Fruit fly (Drosophila melanogaster) whole organism, embryonic: Measurements from ENCODE around the gene CG12016.
A peak's percentile ranks its signal among the peaks of the same experiment; 100 is the strongest.

Experiments
- Blimp-1 ChIP-seq: fragments of 200-800 bp; sonication (Bioruptor generic); optimal IDR thresholded peaks from 3 replicates; lab custom pipeline; 2018; ENCODE audit warnings: missing biosample characterization, missing genetic modification characterization, mild to moderate bottlenecking, moderate library complexity, missing genetic modification reagents
- CG1233 ChIP-seq: fragments of 200-800 bp; sonication (Bioruptor generic); optimal IDR thresholded peaks from 4 replicates; lab custom pipeline; 2018; ENCODE audit warnings: missing biosample characterization, mild to moderate bottlenecking, missing genetic modification characterization
- CG13296 ChIP-seq: fragments of 200-800 bp; sonication (Bioruptor generic); optimal IDR thresholded peaks from 3 replicates; lab custom pipeline; 2018; ENCODE audit warnings: missing biosample characterization, mild to moderate bottlenecking, missing genetic modification characterization
- CG13424 ChIP-seq: fragments of 200-800 bp; sonication (Bioruptor generic); optimal IDR thresholded peaks from 2 replicates; lab custom pipeline; 2019; ENCODE audit warnings: missing biosample characterization, mild to moderate bottlenecking, missing genetic modification characterization, moderate library complexity
- CG17359 ChIP-seq: fragments of 200-800 bp; sonication (Bioruptor generic); optimal IDR thresholded peaks from 3 replicates; lab custom pipeline; 2018; ENCODE audit warnings: missing biosample characterization, mild to moderate bottlenecking, missing genetic modification characterization, moderate library complexity
- CG17385 ChIP-seq: fragments of 200-800 bp; sonication (Bioruptor generic); optimal IDR thresholded peaks from 3 replicates; lab custom pipeline; 2018; ENCODE audit warnings: missing biosample characterization, mild to moderate bottlenecking, missing genetic modification characterization
- CG18599 ChIP-seq: fragments of 200-800 bp; sonication (Bioruptor generic); optimal IDR thresholded peaks from 3 replicates; lab custom pipeline; 2017; ENCODE audit warnings: missing biosample characterization, missing genetic modification characterization, mild to moderate bottlenecking, moderate library complexity, missing genetic modification reagents
- CG33557 ChIP-seq: fragments of 200-800 bp; sonication (Bioruptor generic); optimal IDR thresholded peaks from 2 replicates; lab custom pipeline; 2019; ENCODE audit warnings: missing biosample characterization, mild to moderate bottlenecking, missing genetic modification characterization, moderate library complexity
- CG4707 ChIP-seq: fragments of 200-800 bp; sonication (Bioruptor generic); optimal IDR thresholded peaks from 2 replicates; lab custom pipeline; 2018; ENCODE audit warnings: missing biosample characterization, mild to moderate bottlenecking, missing genetic modification characterization, moderate library complexity
- CG8290 ChIP-seq, 3 experiments: fragments of 200-800 bp; sonication (Bioruptor generic); optimal IDR thresholded peaks; 2 replicates each; lab custom pipeline; 2016 to 2019; ENCODE audit warnings: missing biosample characterization in 3 of 3, missing genetic modification characterization in 3 of 3, mild to moderate bottlenecking in 2 of 3, moderate library complexity in 1 of 3
- CG8478 ChIP-seq: fragments of >200 bp; optimal IDR thresholded peaks from 2 replicates; lab custom pipeline; 2018
- CoRest ChIP-seq: fragments of 200-800 bp; sonication (Bioruptor generic); optimal IDR thresholded peaks from 3 replicates; lab custom pipeline; 2018; ENCODE audit warnings: missing biosample characterization, mild to moderate bottlenecking, missing genetic modification characterization, moderate library complexity
- D19A ChIP-seq: fragments of 200-800 bp; optimal IDR thresholded peaks from 3 replicates; lab custom pipeline; 2019; ENCODE audit warnings: missing biosample characterization, mild to moderate bottlenecking, missing genetic modification characterization, moderate library complexity
- Dbx ChIP-seq: fragments of 200-800 bp; sonication (Bioruptor generic); IDR thresholded peaks from 3 replicates; pipeline ENCODE4 v1.3.6; 2022; ENCODE audit warnings: missing biosample characterization, missing genetic modification characterization
- Med ChIP-seq: fragments of 200-800 bp; sonication (Bioruptor generic); peaks from one replicate; lab custom pipeline; 2016; ENCODE audit warnings: missing biosample characterization, missing genetic modification characterization, mild to moderate bottlenecking, inconsistent platforms, moderate library complexity
- Mes4 ChIP-seq: fragments of 200-800 bp; sonication (Bioruptor generic); optimal IDR thresholded peaks from 2 replicates; lab custom pipeline; 2016; ENCODE audit warnings: missing biosample characterization, missing genetic modification characterization
- NfI ChIP-seq: fragments of 200-800 bp; sonication (Bioruptor generic); optimal IDR thresholded peaks from 3 replicates; lab custom pipeline; 2018; ENCODE audit warnings: missing biosample characterization, mild to moderate bottlenecking, missing genetic modification characterization, moderate library complexity
- Sox100B ChIP-seq: fragments of 200-800 bp; sonication (Bioruptor generic); optimal IDR thresholded peaks from 3 replicates; lab custom pipeline; 2018; ENCODE audit warnings: missing biosample characterization, mild to moderate bottlenecking, missing genetic modification characterization
- Vsx1 ChIP-seq: fragments of 200-800 bp; sonication (Bioruptor generic); optimal IDR thresholded peaks from 2 replicates; lab custom pipeline; 2017; ENCODE audit warnings: missing biosample characterization, mild to moderate bottlenecking, missing genetic modification characterization, missing genetic modification reagents
- abd-A ChIP-seq: fragments of 200-800 bp; sonication (Bioruptor generic); optimal IDR thresholded peaks from 3 replicates; lab custom pipeline; 2019; ENCODE audit warnings: missing biosample characterization, mild to moderate bottlenecking, missing genetic modification characterization, moderate library complexity
- bbx ChIP-seq: fragments of 200-800 bp; sonication (Bioruptor generic); IDR thresholded peaks from 2 replicates; pipeline ENCODE4 v1.3.6; 2022; ENCODE audit warnings: missing biosample characterization, missing genetic modification characterization; ENCODE audit not compliant: partially characterized antibody
- bsh ChIP-seq, 2 experiments: fragments of 200-800 bp; sonication (Bioruptor generic); optimal IDR thresholded peaks; 2 replicates each; lab custom pipeline; 2017 to 2018; ENCODE audit warnings: mild to moderate bottlenecking in 2 of 2, missing biosample characterization in 2 of 2, missing genetic modification characterization in 2 of 2, moderate library complexity in 1 of 2
- grn ChIP-seq: fragments of 200-800 bp; sonication (Bioruptor generic); optimal IDR thresholded peaks from 3 replicates; lab custom pipeline; 2017; ENCODE audit warnings: missing biosample characterization, missing genetic modification characterization
- kni ChIP-seq: fragments of 200-800 bp; sonication (Bioruptor generic); optimal IDR thresholded peaks from 3 replicates; lab custom pipeline; 2017; ENCODE audit warnings: mild to moderate bottlenecking, missing biosample characterization, missing genetic modification reagents, missing genetic modification characterization
- lilli ChIP-seq: fragments of 200-800 bp; sonication (Bioruptor generic); optimal IDR thresholded peaks from 3 replicates; lab custom pipeline; 2016; ENCODE audit warnings: missing biosample characterization, missing genetic modification characterization
- oc ChIP-seq: fragments of 200-800 bp; sonication (Bioruptor generic); optimal IDR thresholded peaks from 2 replicates; lab custom pipeline; 2018; ENCODE audit warnings: missing biosample characterization, mild to moderate bottlenecking, missing genetic modification characterization, moderate library complexity
- onecut ChIP-seq: fragments of 200-800 bp; sonication (Bioruptor generic); IDR thresholded peaks from 2 replicates; pipeline ENCODE4 v1.3.6; 2022; ENCODE audit warnings: missing biosample characterization, missing genetic modification characterization
- pros ChIP-seq: fragments of 200-800 bp; sonication (Bioruptor generic); optimal IDR thresholded peaks from 3 replicates; lab custom pipeline; 2019; ENCODE audit warnings: missing biosample characterization, mild to moderate bottlenecking, missing genetic modification characterization, moderate library complexity
- ranshi ChIP-seq: fragments of 200-800 bp; sonication (Bioruptor generic); IDR thresholded peaks from 2 replicates; pipeline ENCODE4 v1.3.6; 2022; ENCODE audit warnings: missing biosample characterization, missing genetic modification characterization
- salm ChIP-seq: fragments of 200-800 bp; sonication (Bioruptor generic); optimal IDR thresholded peaks from 2 replicates; lab custom pipeline; 2018; ENCODE audit warnings: missing biosample characterization, mild to moderate bottlenecking, missing genetic modification characterization
- vvl ChIP-seq: fragments of 200-800 bp; sonication (Bioruptor generic); IDR thresholded peaks from 2 replicates; pipeline ENCODE4 v1.3.6; 2022; ENCODE audit warnings: missing biosample characterization, missing genetic modification characterization
- wdn ChIP-seq: fragments of 200-800 bp; sonication (Bioruptor generic); IDR thresholded peaks from 2 replicates; pipeline ENCODE4 v1.3.6; 2022; ENCODE audit warnings: missing biosample characterization, missing genetic modification characterization

Gene CG12016

dm6 chr3L:3350572-3351343, 31.4 kb downstream of the CG12016 start (continued):
- TF ChIP-seq NfI (GFP tag; lab: Kevin White, UChicago): peak; percentile 6
- TF ChIP-seq CG1233: peak; percentile 1
- 0 out of 3 replicates have a peak, but pooled peaks have one; percentile 28 for TF ChIP-seq Dbx (GFP tag; lab: Robert Waterston, UW)
- peak; percentile 22 for TF ChIP-seq CG17385
- TF ChIP-seq lilli (GFP tag; lab: Kevin White, UChicago): peak; percentile 11
- peak; percentile 43 for TF ChIP-seq CG18599 (GFP tag; lab: Kevin White, UChicago)
- TF ChIP-seq Sox100B (GFP tag; lab: Kevin White, UChicago): peak; percentile 10
- peak; percentile 31 for TF ChIP-seq CG17359 (tag; lab: Kevin White, UChicago)
- 0 out of 2 replicates have a peak, but pooled peaks have one; percentile 9 for TF ChIP-seq wdn (GFP tag; lab: Robert Waterston, UW)
- peak; percentile 71 for TF ChIP-seq D19A (tag; lab: Kevin White, UChicago)
- TF ChIP-seq CoRest: peak; percentile 12
- peak; percentile 62 for TF ChIP-seq Vsx1 (GFP tag; lab: Kevin White, UChicago)
- TF ChIP-seq Med (GFP tag; lab: Kevin White, UChicago): peak; percentile 82
- no peak for TF ChIP-seq Mes4
- no peak for TF ChIP-seq CG8290 (GFP tag; optimal IDR thresholded peaks at IDR 0.05; lab: Kevin White, UChicago)
- no peak for TF ChIP-seq CG8290 (tag; optimal IDR thresholded peaks at IDR 0.05; lab: Kevin White, UChicago)

DNA sequence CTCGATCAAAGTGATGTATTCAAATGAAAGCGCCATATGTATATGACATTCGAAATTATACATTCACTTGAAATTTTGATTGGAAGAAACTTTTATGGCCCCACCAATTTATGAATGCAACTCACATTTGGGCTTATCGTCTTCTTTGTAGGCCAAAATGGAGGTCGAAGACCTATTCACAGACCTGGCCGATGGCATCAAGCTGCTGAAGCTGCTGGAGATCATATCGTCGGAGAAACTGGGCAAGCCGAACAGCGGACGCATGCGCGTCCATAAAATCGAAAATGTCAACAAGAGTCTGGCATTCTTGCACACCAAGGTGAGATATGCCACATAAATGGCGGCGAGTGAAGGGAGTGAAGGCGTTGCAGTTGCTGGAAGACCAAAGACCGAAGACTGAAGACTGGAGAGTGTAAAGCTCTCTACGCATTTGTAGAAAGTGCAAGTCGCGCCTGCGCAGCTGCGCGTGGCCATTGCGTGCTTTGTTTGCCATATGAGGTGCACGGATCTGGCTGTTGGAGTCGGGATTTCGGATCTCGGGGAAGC, 32.5 kb downstream of the CG12016 start:
- TF ChIP-seq bsh (GFP tag; optimal IDR thresholded peaks at IDR 0.05; lab: Kevin White, UChicago): no peak
- no peak for TF ChIP-seq CG8478 (lab: Kevin White, UChicago)
- peak; percentile 8 for TF ChIP-seq salm (tag; lab: Kevin White, UChicago)
- TF ChIP-seq kni (GFP tag; lab: Kevin White, UChicago): peak; percentile 72
- no peak for TF ChIP-seq CG13296 (GFP tag; lab: Kevin White, UChicago)
- peak; percentile 48 for TF ChIP-seq abd-A (tag; lab: Kevin White, UChicago)
- peak; percentile 9 for TF ChIP-seq pros (GFP tag; lab: Kevin White, UChicago)
- 0 out of 2 replicates have a peak, but pooled peaks have one; percentile 47 for TF ChIP-seq bbx (GFP tag; lab: Robert Waterston, UW)
- 0 out of 2 replicates have a peak, but pooled peaks have one; percentile 24 for TF ChIP-seq vvl (GFP tag; lab: Robert Waterston, UW)
- peak; percentile 66 for TF ChIP-seq Med (GFP tag; lab: Kevin White, UChicago)
- TF ChIP-seq Blimp-1 (GFP tag; lab: Kevin White, UChicago): peak; percentile 83
- peak; percentile 50 for TF ChIP-seq oc (tag; lab: Kevin White, UChicago)
- TF ChIP-seq grn (GFP tag; lab: Kevin White, UChicago): peak; percentile 67

DNA sequence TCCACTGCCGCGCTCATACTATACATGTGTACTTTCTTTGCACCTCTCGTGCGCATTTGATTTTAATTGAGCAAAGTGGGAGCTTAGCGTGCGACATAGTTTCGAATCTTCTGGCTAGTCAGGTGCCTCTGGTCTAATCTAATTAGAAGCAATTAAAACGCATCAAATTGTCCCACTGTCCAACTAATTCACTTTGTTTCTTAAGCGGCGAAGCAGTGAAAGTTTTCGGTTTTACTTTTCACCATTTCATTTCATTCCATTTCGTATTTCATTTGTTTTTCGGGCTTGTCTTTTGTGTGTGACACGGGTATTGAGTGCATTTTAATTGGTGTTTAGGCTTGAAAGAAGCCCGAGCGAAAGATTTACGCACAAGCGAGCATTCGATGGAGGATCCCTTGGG, 33.2 kb downstream of the CG12016 start:
- TF ChIP-seq CG4707 (GFP tag; lab: Kevin White, UChicago) (peak; percentile 53), CG13424 (no peak), ranshi (GFP tag; lab: Robert Waterston, UW) (no peak), Blimp-1 (GFP tag; lab: Kevin White, UChicago) (peak; percentile 94), onecut (GFP tag; lab: Robert Waterston, UW) (no peak), CG33557 (peak; percentile 23)
- TF ChIP-seq, all 482 proteins: peak for 3
